Worm (Caenorhabditis elegans) whole organism, midembryonic: ENCODE results near the gene nhr-134.

Experiments
- T22C8.4 ChIP-seq: fragments of 200-800 bp; sonication (Bioruptor generic); IDR thresholded peaks from 2 replicates; pipeline ENCODE4 v1.3.6; 2022; ENCODE audit warnings: missing genetic modification characterization, missing compliant biosample characterization
- cog-1 ChIP-seq: sonication (generic microtip); optimal IDR thresholded peaks from 2 replicates; lab custom pipeline; 2016; ENCODE audit warnings: missing genetic modification characterization, missing compliant biosample characterization
- flt-1 ChIP-seq: fragments of 200-800 bp; sonication (Bioruptor generic); IDR thresholded peaks from 2 replicates; pipeline ENCODE4 v1.3.6; 2022; ENCODE audit warnings: missing genetic modification characterization, missing compliant biosample characterization
- klf-2 ChIP-seq: fragments of 200-800 bp; sonication (Bioruptor generic); conservative IDR thresholded peaks from 2 replicates; pipeline ENCODE4 v1.3.6; 2022; ENCODE audit warnings: missing genetic modification reagents, missing genetic modification characterization, missing compliant biosample characterization
- med-1 ChIP-seq: sonication (generic microtip); optimal IDR thresholded peaks from 2 replicates; lab custom pipeline; 2017; ENCODE audit warnings: missing genetic modification characterization, mild to moderate bottlenecking, missing compliant biosample characterization, antibody characterized with exemption, missing genetic modification reagents; ENCODE audit not compliant: insufficient read depth
- ref-1 ChIP-seq: fragments of 200-800 bp; sonication (Bioruptor generic); conservative IDR thresholded peaks from 2 replicates; pipeline ENCODE4 v1.3.6; 2022; ENCODE audit warnings: missing genetic modification reagents, missing genetic modification characterization, missing compliant biosample characterization
- tab-1 ChIP-seq: fragments of 200-800 bp; sonication (Bioruptor generic); IDR thresholded peaks from 2 replicates; pipeline ENCODE4 v1.3.6; 2022; ENCODE audit warnings: missing genetic modification characterization, missing compliant biosample characterization
- ztf-23 ChIP-seq: fragments of 200-800 bp; sonication (Bioruptor generic); IDR thresholded peaks from 2 replicates; pipeline ENCODE4 v1.3.6; 2022; ENCODE audit warnings: missing genetic modification reagents, missing genetic modification characterization, missing compliant biosample characterization
- ztf-29 ChIP-seq: fragments of 200-800 bp; sonication (Bioruptor generic); IDR thresholded peaks from 2 replicates; pipeline ENCODE4 v1.3.6; 2022; ENCODE audit warnings: missing genetic modification reagents, missing genetic modification characterization, missing compliant biosample characterization

Gene nhr-134

ce11 chrV:2225130-2225529 lies 5.9 kb upstream of the nhr-134 start, which contains the start of gene nhr-103:
Gene nhr-103 (plus strand): TSS chrV:2225430.
- no peak for TF ChIP-seq flt-1 (GFP tag; lab: Robert Waterston, UW)
- TF ChIP-seq T22C8.4 (GFP tag; lab: Robert Waterston, UW), result no peak
- no peak for TF ChIP-seq klf-2
- no peak for TF ChIP-seq ztf-23
- TF ChIP-seq cog-1, result no peak
- no peak for TF ChIP-seq tab-1 (GFP tag; lab: Robert Waterston, UW)
- TF ChIP-seq ztf-29 (GFP tag; lab: Robert Waterston, UW), result no peak
- no peak for TF ChIP-seq ref-1 (GFP tag; lab: Robert Waterston, UW)
- no peak for TF ChIP-seq med-1 (GFP tag; lab: Kevin White, UChicago)

- no peak for TF ChIP-seq flt-1 (GFP tag; lab: Robert Waterston, UW)
- TF ChIP-seq med-1 (GFP tag; lab: Kevin White, UChicago), result no peak
- no peak for TF ChIP-seq klf-2
- TF ChIP-seq tab-1 (GFP tag; lab: Robert Waterston, UW), result no peak
- no peak for TF ChIP-seq cog-1
- no peak for TF ChIP-seq T22C8.4 (GFP tag; lab: Robert Waterston, UW)
- no peak for TF ChIP-seq ref-1 (GFP tag; lab: Robert Waterston, UW)
- no peak for TF ChIP-seq ztf-29 (GFP tag; lab: Robert Waterston, UW)
- no peak for TF ChIP-seq ztf-23
Measured at ce11 chrV:2226903-2227302, 4.1 kb upstream of the nhr-134 start, which contains the start of gene nhr-18. Gene nhr-18 (plus strand): TSS chrV:2227203.

- TF ChIP-seq cog-1 (no peak), tab-1 (GFP tag; lab: Robert Waterston, UW) (no peak), T22C8.4 (GFP tag; lab: Robert Waterston, UW) (no peak), med-1 (GFP tag; lab: Kevin White, UChicago) (no peak), flt-1 (GFP tag; lab: Robert Waterston, UW) (no peak)
Measured at ce11 chrV:2228781-2229180, 2.2 kb upstream of the nhr-134 start, which contains the start of gene nhr-126. Gene nhr-126 (plus strand): TSS chrV:2229081.

- TF ChIP-seq ref-1 (GFP tag; lab: Robert Waterston, UW) (no peak), tab-1 (GFP tag; lab: Robert Waterston, UW) (no peak), med-1 (GFP tag; lab: Kevin White, UChicago) (no peak), cog-1 (no peak), klf-2 (no peak), T22C8.4 (GFP tag; lab: Robert Waterston, UW) (no peak), ztf-29 (GFP tag; lab: Robert Waterston, UW) (no peak), flt-1 (GFP tag; lab: Robert Waterston, UW) (no peak), ztf-23 (no peak)
Measured at ce11 chrV:2233177-2233576, 2.2 kb downstream of the nhr-134 start, which contains the start of gene nhr-96. Gene nhr-96 (plus strand): TSS chrV:2233477.

ce11 chrV:2235848-2236247 lies 4.8 kb downstream of the nhr-134 start, which contains the start of gene cyp-33C4:
Gene cyp-33C4 (plus strand): TSS chrV:2236140.
- TF ChIP-seq flt-1 (GFP tag; lab: Robert Waterston, UW), result no peak
- no peak for TF ChIP-seq cog-1
- no peak for TF ChIP-seq T22C8.4 (GFP tag; lab: Robert Waterston, UW)
- no peak for TF ChIP-seq ztf-29 (GFP tag; lab: Robert Waterston, UW)
- no peak for TF ChIP-seq ref-1 (GFP tag; lab: Robert Waterston, UW)
- no peak for TF ChIP-seq klf-2
- no peak for TF ChIP-seq tab-1 (GFP tag; lab: Robert Waterston, UW)
- TF ChIP-seq ztf-23, result no peak
- no peak for TF ChIP-seq med-1 (GFP tag; lab: Kevin White, UChicago)

ce11 chrV:2238012-2238411 lies 7.0 kb downstream of the nhr-134 start:
- no peak for TF ChIP-seq tab-1 (GFP tag; lab: Robert Waterston, UW)
- no peak for TF ChIP-seq T22C8.4 (GFP tag; lab: Robert Waterston, UW)
- TF ChIP-seq ref-1 (GFP tag; lab: Robert Waterston, UW), result no peak
- no peak for TF ChIP-seq cog-1
- TF ChIP-seq flt-1 (GFP tag; lab: Robert Waterston, UW), result no peak
- TF ChIP-seq ztf-29 (GFP tag; lab: Robert Waterston, UW), result no peak
- no peak for TF ChIP-seq med-1 (GFP tag; lab: Kevin White, UChicago)
- no peak for TF ChIP-seq ztf-23
- no peak for TF ChIP-seq klf-2

ce11 chrV:2242630-2243029 lies 11.6 kb downstream of the nhr-134 start, which contains the start of gene cyp-33C3:
Gene cyp-33C3 (plus strand): TSS chrV:2242778.
- no peak for TF ChIP-seq klf-2
- no peak for TF ChIP-seq T22C8.4 (GFP tag; lab: Robert Waterston, UW)
- no peak for TF ChIP-seq ztf-29 (GFP tag; lab: Robert Waterston, UW)
- TF ChIP-seq ztf-23, result no peak
- TF ChIP-seq ref-1 (GFP tag; lab: Robert Waterston, UW), result no peak

ce11 chrV:2244751-2245150 lies 13.7 kb downstream of the nhr-134 start, which contains the start of gene cyp-33C5:
Gene cyp-33C5 (plus strand): TSS chrV:2245004.
- TF ChIP-seq T22C8.4 (GFP tag; lab: Robert Waterston, UW), result no peak
- no peak for TF ChIP-seq ref-1 (GFP tag; lab: Robert Waterston, UW)
- TF ChIP-seq ztf-23, result no peak
- TF ChIP-seq tab-1 (GFP tag; lab: Robert Waterston, UW), result no peak
- TF ChIP-seq med-1 (GFP tag; lab: Kevin White, UChicago), result no peak

ce11 chrV:2249310-2249709 lies 18.3 kb downstream of the nhr-134 start, which contains the start of gene cyp-33C6:
Gene cyp-33C6 (minus strand): TSS chrV:2249410.
- no peak for TF ChIP-seq cog-1
- no peak for TF ChIP-seq tab-1 (GFP tag; lab: Robert Waterston, UW)
- TF ChIP-seq ref-1 (GFP tag; lab: Robert Waterston, UW), result no peak
- no peak for TF ChIP-seq ztf-23
- no peak for TF ChIP-seq T22C8.4 (GFP tag; lab: Robert Waterston, UW)
- TF ChIP-seq klf-2, result no peak

ce11 chrV:2250126-2250590 lies 19.1 kb downstream of the nhr-134 start, which contains the start of gene cyp-33C7:
Gene cyp-33C7 (plus strand): TSS chrV:2250540.
- TF ChIP-seq tab-1 (GFP tag; lab: Robert Waterston, UW), result no peak
- TF ChIP-seq flt-1 (GFP tag; lab: Robert Waterston, UW), result no peak
- TF ChIP-seq ref-1 (GFP tag; lab: Robert Waterston, UW), result no peak
- TF ChIP-seq med-1 (GFP tag; lab: Kevin White, UChicago), result no peak
- TF ChIP-seq cog-1, result no peak
- TF ChIP-seq ztf-29 (GFP tag; lab: Robert Waterston, UW), result no peak
- no peak for TF ChIP-seq ztf-23
- no peak for TF ChIP-seq klf-2
- TF ChIP-seq T22C8.4 (GFP tag; lab: Robert Waterston, UW), result no peak
